Worm (Caenorhabditis elegans) whole organism, early embryonic: ENCODE measurements around the gene mthf-1.

Experiments
- B0310.2 ChIP-seq: sonication (generic microtip); optimal IDR thresholded peaks from 2 replicates; lab custom pipeline; 2016; ENCODE audit warnings: mild to moderate bottlenecking, missing genetic modification characterization, missing compliant biosample characterization
- F13C5.2 ChIP-seq: sonication (generic microtip); optimal IDR thresholded peaks from 2 replicates; lab custom pipeline; 2017; ENCODE audit warnings: mild to moderate bottlenecking, missing genetic modification characterization, inconsistent platforms, missing compliant biosample characterization
- aly-1 ChIP-seq: sonication (generic microtip); optimal IDR thresholded peaks from 2 replicates; lab custom pipeline; 2016; ENCODE audit warnings: missing genetic modification characterization, missing compliant biosample characterization
- ama-1 ChIP-seq: fragments of 150-350 bp; optimal IDR thresholded peaks from 2 replicates; lab custom pipeline; 2014
- ceh-13 ChIP-seq: fragments of 200-800 bp; sonication (Bioruptor generic); optimal IDR thresholded peaks from 2 replicates; lab custom pipeline; 2018; ENCODE audit warnings: mild to moderate bottlenecking, missing genetic modification characterization, missing compliant biosample characterization
- ceh-36 ChIP-seq: sonication (generic microtip); optimal IDR thresholded peaks from 2 replicates; lab custom pipeline; 2016; ENCODE audit warnings: missing genetic modification characterization, inconsistent platforms, missing compliant biosample characterization
- ets-7 ChIP-seq: sonication (generic microtip); optimal IDR thresholded peaks from 2 replicates; lab custom pipeline; 2016; ENCODE audit warnings: missing genotype, missing genetic modification characterization, missing compliant biosample characterization
- flt-1 ChIP-seq: fragments of 200-800 bp; sonication (Bioruptor generic); IDR thresholded peaks from 2 replicates; pipeline ENCODE4 v1.3.6; 2022; ENCODE audit warnings: missing genetic modification characterization, missing compliant biosample characterization
- hmbx-1 ChIP-seq: sonication (generic microtip); optimal IDR thresholded peaks from 2 replicates; lab custom pipeline; 2016; ENCODE audit warnings: mild to moderate bottlenecking, missing genetic modification characterization, missing compliant biosample characterization
- hmg-4 ChIP-seq: fragments of 200-800 bp; sonication (Bioruptor generic); optimal IDR thresholded peaks from 2 replicates; lab custom pipeline; 2018; ENCODE audit warnings: mild to moderate bottlenecking, missing genetic modification characterization, missing compliant biosample characterization
- hnd-1 ChIP-seq: sonication (generic microtip); optimal IDR thresholded peaks from 2 replicates; lab custom pipeline; 2016; ENCODE audit warnings: missing genetic modification characterization, missing compliant biosample characterization
- pes-1 ChIP-seq: fragments of 200-800 bp; sonication (Bioruptor generic); IDR thresholded peaks from 2 replicates; pipeline ENCODE4 v1.3.6; 2022; ENCODE audit warnings: missing genetic modification reagents, missing genetic modification characterization, missing compliant biosample characterization
- scrt-1 ChIP-seq: fragments of 200-800 bp; sonication (Bioruptor generic); IDR thresholded peaks from 2 replicates; pipeline ENCODE4 v1.3.6; 2022; ENCODE audit warnings: missing genetic modification characterization, missing compliant biosample characterization
- sea-1 ChIP-seq: fragments of 200-800 bp; sonication (Bioruptor generic); conservative IDR thresholded peaks from 2 replicates; pipeline ENCODE4 v1.3.6; 2022; ENCODE audit warnings: missing genetic modification characterization, missing compliant biosample characterization
- tbx-11 ChIP-seq: fragments of 200-800 bp; sonication (Bioruptor generic); IDR thresholded peaks from 2 replicates; pipeline ENCODE4 v1.3.6; 2022; ENCODE audit warnings: missing genetic modification characterization, missing compliant biosample characterization
- tbx-37 ChIP-seq: fragments of 200-800 bp; sonication (Bioruptor generic); conservative IDR thresholded peaks from 2 replicates; pipeline ENCODE4 v1.3.6; 2022; ENCODE audit warnings: missing genetic modification reagents, missing genetic modification characterization, missing compliant biosample characterization
- tra-4 ChIP-seq: sonication (generic microtip); optimal IDR thresholded peaks from 2 replicates; lab custom pipeline; 2017; ENCODE audit warnings: missing genetic modification characterization, missing compliant biosample characterization

mthf-1 gene

ce11 chrII:7791408-7792050 lies 13.9 kb upstream of the mthf-1 start:
- no peak for TF ChIP-seq tbx-37 (GFP tag; lab: Robert Waterston, UW)
- TF ChIP-seq ets-7 (tag; lab: Kevin White, UChicago) = no peak
- TF ChIP-seq tbx-11 (GFP tag; lab: Robert Waterston, UW) = no peak
- TF ChIP-seq ceh-36 (tag; lab: Kevin White, UChicago) = no peak
- no peak for TF ChIP-seq flt-1 (GFP tag; lab: Robert Waterston, UW)
- TF ChIP-seq sea-1 (GFP tag; lab: Robert Waterston, UW) = no peak
- TF ChIP-seq scrt-1 (GFP tag; lab: Robert Waterston, UW) = no peak

ce11 chrII:7790324-7790898 lies 12.8 kb upstream of the mthf-1 start, which contains the start of gene srlf-1:
TSS of gene srlf-1 (plus strand) at chrII:7790591.
- TF ChIP-seq hmg-4 (GFP tag; lab: Kevin White, UChicago) = no peak
- TF ChIP-seq scrt-1 (GFP tag; lab: Robert Waterston, UW) = no peak
- TF ChIP-seq ama-1 = peak; percentile 68
- no peak for TF ChIP-seq ceh-13 (GFP tag; lab: Kevin White, UChicago)
- TF ChIP-seq ceh-36 (tag; lab: Kevin White, UChicago) = no peak
- TF ChIP-seq sea-1 (GFP tag; lab: Robert Waterston, UW) = no peak

- TF ChIP-seq B0310.2 (tag; lab: Kevin White, UChicago) (no peak), pes-1 (GFP tag; lab: Robert Waterston, UW) (no peak), F13C5.2 (no peak), tbx-11 (GFP tag; lab: Robert Waterston, UW) (no peak), tra-4 (tag; lab: Kevin White, UChicago) (no peak), scrt-1 (GFP tag; lab: Robert Waterston, UW) (no peak), flt-1 (GFP tag; lab: Robert Waterston, UW) (no peak), ceh-36 (tag; lab: Kevin White, UChicago) (no peak), tbx-37 (GFP tag; lab: Robert Waterston, UW) (no peak), hnd-1 (no peak), ets-7 (tag; lab: Kevin White, UChicago) (no peak), hmg-4 (GFP tag; lab: Kevin White, UChicago) (no peak), sea-1 (GFP tag; lab: Robert Waterston, UW) (no peak), ama-1 (no peak), hmbx-1 (tag; lab: Kevin White, UChicago) (no peak), ceh-13 (GFP tag; lab: Kevin White, UChicago) (no peak), aly-1 (tag; lab: Kevin White, UChicago) (no peak)
These were observed 12.0 kb upstream of the mthf-1 start for ce11 chrII:7789605-7790004.

ce11 chrII:7783467-7783959 lies 5.9 kb upstream of the mthf-1 start, which contains the start of gene skr-17:
TSS of gene skr-17 (plus strand) at chrII:7783517.
- TF ChIP-seq pes-1 (GFP tag; lab: Robert Waterston, UW) (no peak), F13C5.2 (no peak), scrt-1 (GFP tag; lab: Robert Waterston, UW) (no peak), hnd-1 (no peak), flt-1 (GFP tag; lab: Robert Waterston, UW) (no peak), tbx-37 (GFP tag; lab: Robert Waterston, UW) (no peak), ceh-13 (GFP tag; lab: Kevin White, UChicago) (no peak), B0310.2 (tag; lab: Kevin White, UChicago) (no peak), aly-1 (tag; lab: Kevin White, UChicago) (no peak), tbx-11 (GFP tag; lab: Robert Waterston, UW) (no peak), ceh-36 (tag; lab: Kevin White, UChicago) (no peak)

- TF ChIP-seq pes-1 (GFP tag; lab: Robert Waterston, UW) = no peak
- no peak for TF ChIP-seq tbx-37 (GFP tag; lab: Robert Waterston, UW)
- no peak for TF ChIP-seq ama-1
- no peak for TF ChIP-seq tbx-11 (GFP tag; lab: Robert Waterston, UW)
- no peak for TF ChIP-seq hmg-4 (GFP tag; lab: Kevin White, UChicago)
These were observed 3.5 kb upstream of the mthf-1 start, which contains the start of the genes snpc-1.1 and spdl-1 for ce11 chrII:7781102-7781616. TSS of gene snpc-1.1 (minus strand) at chrII:7781301. TSS of gene spdl-1 (plus strand) at chrII:7781566.

- TF ChIP-seq flt-1 (GFP tag; lab: Robert Waterston, UW) = no peak
- no peak for TF ChIP-seq sea-1 (GFP tag; lab: Robert Waterston, UW)
- no peak for TF ChIP-seq hmbx-1 (tag; lab: Kevin White, UChicago)
- no peak for TF ChIP-seq F13C5.2
- no peak for TF ChIP-seq tra-4 (tag; lab: Kevin White, UChicago)
- no peak for TF ChIP-seq B0310.2 (tag; lab: Kevin White, UChicago)
- TF ChIP-seq hmg-4 (GFP tag; lab: Kevin White, UChicago) = no peak
- no peak for TF ChIP-seq tbx-37 (GFP tag; lab: Robert Waterston, UW)
- no peak for TF ChIP-seq tbx-11 (GFP tag; lab: Robert Waterston, UW)
- no peak for TF ChIP-seq pes-1 (GFP tag; lab: Robert Waterston, UW)
- TF ChIP-seq ets-7 (tag; lab: Kevin White, UChicago) = no peak
- TF ChIP-seq hnd-1 = no peak
- no peak for TF ChIP-seq aly-1 (tag; lab: Kevin White, UChicago)
- no peak for TF ChIP-seq ama-1
- no peak for TF ChIP-seq ceh-36 (tag; lab: Kevin White, UChicago)
- TF ChIP-seq scrt-1 (GFP tag; lab: Robert Waterston, UW) = no peak
- TF ChIP-seq ceh-13 (GFP tag; lab: Kevin White, UChicago) = no peak
These were observed 650 bp upstream of the mthf-1 start for ce11 chrII:7778273-7778672.
